Worm (Caenorhabditis elegans) whole organism, early embryonic: Measurements from ENCODE around the gene rabr-3.

Experiments
- ama-1 ChIP-seq: fragments of 150-350 bp; optimal IDR thresholded peaks from 2 replicates; lab custom pipeline; 2014
- hmg-4 ChIP-seq: fragments of 200-800 bp; sonication (Bioruptor generic); optimal IDR thresholded peaks from 2 replicates; lab custom pipeline; 2018; ENCODE audit warnings: mild to moderate bottlenecking, missing genetic modification characterization, missing compliant biosample characterization
- pes-1 ChIP-seq: fragments of 200-800 bp; sonication (Bioruptor generic); IDR thresholded peaks from 2 replicates; pipeline ENCODE4 v1.3.6; 2022; ENCODE audit warnings: missing genetic modification reagents, missing genetic modification characterization, missing compliant biosample characterization
- tbx-37 ChIP-seq: fragments of 200-800 bp; sonication (Bioruptor generic); conservative IDR thresholded peaks from 2 replicates; pipeline ENCODE4 v1.3.6; 2022; ENCODE audit warnings: missing genetic modification reagents, missing genetic modification characterization, missing compliant biosample characterization
- tra-4 ChIP-seq: sonication (generic microtip); optimal IDR thresholded peaks from 2 replicates; lab custom pipeline; 2017; ENCODE audit warnings: missing genetic modification characterization, missing compliant biosample characterization

DNA sequence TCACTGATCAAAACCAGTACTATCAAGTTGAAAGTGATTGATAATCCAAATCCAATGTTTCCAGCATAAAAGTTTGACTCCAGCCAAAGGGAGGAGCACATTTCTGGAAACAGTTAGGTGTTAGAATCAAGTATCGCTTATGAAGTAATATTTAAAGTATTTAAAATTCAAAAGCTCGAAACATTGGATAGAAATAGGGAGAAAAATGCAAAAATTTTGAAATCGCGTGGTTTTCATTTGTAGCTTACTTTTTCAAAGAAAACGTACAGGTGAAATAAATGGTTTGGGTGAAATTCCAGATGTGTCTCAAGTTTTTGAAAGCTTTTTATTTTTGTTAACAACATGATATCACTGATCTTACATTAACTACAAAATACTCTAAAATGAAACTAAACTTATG is 26.5 kb upstream of the rabr-3 start, which contains the start of gene str-111:
- no peak for TF ChIP-seq pes-1 (GFP tag; lab: Robert Waterston, UW)
- TF ChIP-seq hmg-4 (GFP tag; lab: Kevin White, UChicago) = no peak
- no peak for TF ChIP-seq tra-4
- TF ChIP-seq ama-1 (lab: Kevin White, UChicago) = no peak
- no peak for TF ChIP-seq tbx-37
